Worm (Caenorhabditis elegans) whole organism, late embryonic: ENCODE measurements around the gene wht-8.

ENCODE experiments used
- F13H6.1 ChIP-seq: sonication (generic microtip); optimal IDR thresholded peaks from 2 replicates; lab custom pipeline; 2016; ENCODE audit warnings: missing genetic modification characterization, missing compliant biosample characterization
- K02D7.2 ChIP-seq: sonication (generic microtip); optimal IDR thresholded peaks from 2 replicates; lab custom pipeline; 2017; ENCODE audit warnings: mild to moderate bottlenecking, missing genetic modification characterization, missing compliant biosample characterization
- ceh-14 ChIP-seq: sonication (generic microtip); optimal IDR thresholded peaks from 2 replicates; lab custom pipeline; 2016; ENCODE audit warnings: missing genotype, missing genetic modification characterization, missing compliant biosample characterization
- ceh-34 ChIP-seq: sonication (generic microtip); optimal IDR thresholded peaks from 2 replicates; lab custom pipeline; 2016; ENCODE audit warnings: mild to moderate bottlenecking, missing genetic modification characterization, missing compliant biosample characterization
- dmd-4 ChIP-seq: sonication (generic microtip); optimal IDR thresholded peaks from 2 replicates; lab custom pipeline; 2016; ENCODE audit warnings: borderline replicate concordance, missing genetic modification characterization, missing compliant biosample characterization
- ets-4 ChIP-seq: sonication (generic microtip); optimal IDR thresholded peaks from 2 replicates; lab custom pipeline; 2016; ENCODE audit warnings: missing genetic modification characterization, missing compliant biosample characterization
- eyg-1 ChIP-seq: sonication (generic microtip); optimal IDR thresholded peaks from 2 replicates; lab custom pipeline; 2016; ENCODE audit warnings: missing genotype, missing genetic modification characterization, missing compliant biosample characterization
- hlh-15 ChIP-seq: sonication (generic microtip); optimal IDR thresholded peaks from 2 replicates; lab custom pipeline; 2016; ENCODE audit warnings: missing genetic modification characterization, missing compliant biosample characterization
- nfya-1 ChIP-seq: sonication (generic microtip); optimal IDR thresholded peaks from 2 replicates; lab custom pipeline; 2017; ENCODE audit warnings: missing genetic modification characterization, mild to moderate bottlenecking, missing compliant biosample characterization, antibody characterized with exemption, moderate library complexity
- pag-3 ChIP-seq: sonication (generic microtip); optimal IDR thresholded peaks from 2 replicates; lab custom pipeline; 2016; ENCODE audit warnings: missing compliant biosample characterization, missing genetic modification characterization, borderline replicate concordance
- pha-4 ChIP-seq: fragments of 150-350 bp; optimal IDR thresholded peaks from 2 replicates; lab custom pipeline; 2018; ENCODE audit warnings: missing biosample characterization, missing genetic modification reagents, missing genetic modification characterization
- tbx-2 ChIP-seq: sonication (generic microtip); optimal IDR thresholded peaks from 2 replicates; lab custom pipeline; 2016; ENCODE audit warnings: missing genetic modification characterization, missing compliant biosample characterization
- unc-55 ChIP-seq: sonication (generic microtip); optimal IDR thresholded peaks from 2 replicates; lab custom pipeline; 2017; ENCODE audit warnings: missing biosample characterization, missing genetic modification reagents, missing genetic modification characterization

- no peak for TF ChIP-seq F13H6.1 (tag; lab: Kevin White, UChicago)
- no peak for TF ChIP-seq unc-55 (GFP tag; lab: Kevin White, UChicago)
- TF ChIP-seq ets-4 (tag; lab: Kevin White, UChicago), result no peak
- TF ChIP-seq pha-4, result no peak
- TF ChIP-seq tbx-2 (tag; lab: Kevin White, UChicago), result no peak
- TF ChIP-seq eyg-1 (tag; lab: Kevin White, UChicago), result no peak
- no peak for TF ChIP-seq K02D7.2
- TF ChIP-seq ceh-14 (tag; lab: Kevin White, UChicago), result no peak
- no peak for TF ChIP-seq ceh-34 (tag; lab: Kevin White, UChicago)
- peak; percentile 82 for TF ChIP-seq nfya-1 (tag; lab: Kevin White, UChicago)
- no peak for TF ChIP-seq pag-3 (tag; lab: Kevin White, UChicago)
- TF ChIP-seq hlh-15 (tag; lab: Kevin White, UChicago), result no peak
- TF ChIP-seq dmd-4 (tag; lab: Kevin White, UChicago), result no peak
Measured at ce11 chrIII:11238309-11238708, 19.7 kb downstream of the wht-8 start.
